Fruit fly (Drosophila melanogaster) S2 (cell line): ENCODE results near the gene BRWD3.

Experiments
- CG8478 ChIP-seq: fragments of >200 bp; optimal IDR thresholded peaks from 2 replicates; lab custom pipeline; 2018
- CTCF ChIP-seq, 2 experiments: fragments of >200 bp; optimal IDR thresholded peaks; 2 replicates each; lab custom pipeline; 2018

Gene BRWD3

DNA sequence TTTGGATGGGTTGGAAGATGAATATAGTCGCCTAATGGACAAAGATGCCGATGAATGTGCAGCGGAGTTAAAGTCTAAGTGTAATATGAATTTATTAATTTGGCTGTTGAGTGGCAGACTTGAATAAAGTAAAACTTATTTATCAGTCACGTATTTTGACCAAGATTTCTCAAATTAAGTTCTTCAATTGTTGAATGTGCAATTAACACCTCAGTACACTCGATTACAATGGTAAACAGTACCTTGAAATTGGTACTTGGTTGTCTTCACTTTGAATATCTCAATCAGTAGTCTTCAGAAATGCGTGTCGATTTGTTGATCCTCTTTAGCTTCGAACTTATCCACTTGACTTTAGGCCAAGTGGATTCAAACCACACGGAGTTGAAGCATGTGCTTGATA is 50.5 kb downstream of the BRWD3 start, which contains the start of gene CG13614:
CG13614 (plus strand) TSS at position 301 of the 400 bp plus-strand sequence.
- TF ChIP-seq CTCF (optimal IDR thresholded peaks at IDR 0.05; lab: Kevin White, UChicago) (no peak), CG8478 (lab: Kevin White, UChicago) (no peak)

DNA sequence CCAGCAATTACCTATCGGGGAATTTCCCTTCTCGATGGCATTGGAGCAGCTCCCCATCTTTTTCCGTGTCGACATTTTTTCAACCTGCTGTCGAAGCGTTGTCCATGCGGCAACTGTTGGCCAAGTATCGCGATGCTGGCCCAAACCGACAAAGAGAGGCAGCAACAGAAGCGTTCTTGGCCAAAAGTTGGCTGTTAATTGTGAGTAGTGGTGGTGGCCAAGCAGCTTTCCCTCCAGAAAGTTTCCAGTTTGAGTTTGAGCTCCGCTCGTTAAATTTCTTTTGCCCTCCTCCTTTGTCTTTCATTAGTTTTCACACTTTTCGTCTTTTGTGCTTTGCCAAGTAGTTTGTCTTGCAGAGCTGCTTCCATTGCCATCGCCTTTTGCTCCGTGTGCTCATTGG is 53.9 kb downstream of the BRWD3 start, which contains the start of gene CG17782:
CG17782 (minus strand) TSS at position 101 of the 400 bp plus-strand sequence.
- TF ChIP-seq CG8478 (lab: Kevin White, UChicago) = no peak
- TF ChIP-seq CTCF (optimal IDR thresholded peaks at IDR 0.05; lab: Kevin White, UChicago) = no peak

DNA sequence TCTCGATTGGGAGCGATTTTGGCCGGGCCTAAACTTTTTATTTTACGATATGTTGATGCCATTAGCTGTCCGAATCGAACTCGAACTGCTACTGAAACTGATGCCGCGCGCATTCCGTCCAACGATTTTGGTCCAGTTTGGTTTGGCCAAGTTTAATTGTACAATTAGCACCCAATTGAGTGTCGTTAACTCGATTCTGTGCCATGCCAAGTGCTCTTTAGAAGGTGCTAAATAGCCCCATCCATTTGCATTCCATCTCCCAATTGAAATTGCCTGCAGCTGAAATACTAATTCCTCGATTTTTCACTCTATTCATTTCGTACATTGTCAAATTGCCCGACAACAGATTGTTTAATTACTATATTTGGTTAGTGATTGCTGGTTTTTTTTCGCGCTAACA is 56.8 kb downstream of the BRWD3 start, which contains the start of gene CG17781:
CG17781 (minus strand) TSS at position 101 of the 400 bp plus-strand sequence.
- no peak for TF ChIP-seq CG8478 (lab: Kevin White, UChicago)
- TF ChIP-seq CTCF (optimal IDR thresholded peaks at IDR 0.05; lab: Kevin White, UChicago) = no peak

DNA sequence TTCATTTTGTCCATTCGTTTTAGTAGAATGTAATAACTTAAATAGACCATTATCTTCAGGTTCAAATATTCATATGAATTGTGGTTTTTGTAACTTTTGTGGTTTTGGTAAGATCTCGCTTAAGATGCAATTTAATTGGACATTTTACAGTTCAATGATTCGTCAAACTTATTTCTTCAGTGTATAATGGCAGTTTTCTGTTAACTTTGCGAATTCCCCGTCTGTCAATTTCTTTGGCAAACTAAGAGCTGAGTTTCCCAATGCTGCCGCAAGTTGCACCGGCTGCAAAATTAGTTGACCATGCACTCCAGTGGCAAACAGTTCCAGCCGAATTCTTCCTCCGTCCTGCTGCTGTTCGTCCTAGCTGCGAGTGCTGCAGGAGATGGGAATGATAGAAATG is 57.8 kb downstream of the BRWD3 start, which contains the start of gene CG33342:
CG33342 (plus strand) TSS at position 301 of the 400 bp plus-strand sequence.
- TF ChIP-seq CTCF (optimal IDR thresholded peaks at IDR 0.05; lab: Kevin White, UChicago) = no peak
- no peak for TF ChIP-seq CG8478 (lab: Kevin White, UChicago)
